Worm (Caenorhabditis elegans) whole organism, midembryonic: ENCODE results near the gene acr-14.

Source experiments
- T22C8.4 ChIP-seq: fragments of 200-800 bp; sonication (Bioruptor generic); IDR thresholded peaks from 2 replicates; pipeline ENCODE4 v1.3.6; 2022; ENCODE audit warnings: missing genetic modification characterization, missing compliant biosample characterization
- flt-1 ChIP-seq: fragments of 200-800 bp; sonication (Bioruptor generic); IDR thresholded peaks from 2 replicates; pipeline ENCODE4 v1.3.6; 2022; ENCODE audit warnings: missing genetic modification characterization, missing compliant biosample characterization
- klf-2 ChIP-seq: fragments of 200-800 bp; sonication (Bioruptor generic); conservative IDR thresholded peaks from 2 replicates; pipeline ENCODE4 v1.3.6; 2022; ENCODE audit warnings: missing genetic modification reagents, missing genetic modification characterization, missing compliant biosample characterization
- ztf-23 ChIP-seq: fragments of 200-800 bp; sonication (Bioruptor generic); IDR thresholded peaks from 2 replicates; pipeline ENCODE4 v1.3.6; 2022; ENCODE audit warnings: missing genetic modification reagents, missing genetic modification characterization, missing compliant biosample characterization
- ztf-29 ChIP-seq: fragments of 200-800 bp; sonication (Bioruptor generic); IDR thresholded peaks from 2 replicates; pipeline ENCODE4 v1.3.6; 2022; ENCODE audit warnings: missing genetic modification reagents, missing genetic modification characterization, missing compliant biosample characterization

DNA sequence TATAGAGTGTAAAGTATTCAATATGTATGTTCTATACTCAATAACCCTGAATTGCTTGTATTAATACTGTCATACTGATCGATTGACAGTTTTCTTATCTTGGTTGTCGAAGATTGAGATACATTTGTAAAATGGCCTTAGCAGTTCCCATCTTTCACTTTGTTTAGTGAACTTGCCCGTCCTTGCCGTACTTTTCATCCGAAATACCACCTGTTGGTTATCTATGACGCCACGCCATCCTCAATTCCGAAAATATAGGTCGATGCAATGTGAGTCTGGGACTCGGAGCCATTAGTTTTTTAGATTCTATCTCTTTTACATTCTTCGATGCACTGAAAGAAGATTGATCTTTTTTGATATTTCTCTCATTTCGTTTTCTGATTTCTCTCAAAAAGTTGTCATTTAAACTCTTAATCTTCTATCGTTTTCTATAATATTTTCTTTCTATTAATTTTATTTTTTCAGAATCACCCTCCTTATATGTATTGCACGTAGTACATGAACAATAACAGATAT lies 47.4 kb downstream of the acr-14 start, which contains the start of gene ulp-4:
- TF ChIP-seq ztf-29 (GFP tag; lab: Robert Waterston, UW) (no peak), ztf-23 (GFP tag; lab: Robert Waterston, UW) (no peak), klf-2 (GFP tag; lab: Robert Waterston, UW) (no peak), T22C8.4 (GFP tag; lab: Robert Waterston, UW) (no peak), flt-1 (GFP tag; lab: Robert Waterston, UW) (no peak)
